Worm (Caenorhabditis elegans): Measurements from ENCODE around the gene ZK154.1.

DNA sequence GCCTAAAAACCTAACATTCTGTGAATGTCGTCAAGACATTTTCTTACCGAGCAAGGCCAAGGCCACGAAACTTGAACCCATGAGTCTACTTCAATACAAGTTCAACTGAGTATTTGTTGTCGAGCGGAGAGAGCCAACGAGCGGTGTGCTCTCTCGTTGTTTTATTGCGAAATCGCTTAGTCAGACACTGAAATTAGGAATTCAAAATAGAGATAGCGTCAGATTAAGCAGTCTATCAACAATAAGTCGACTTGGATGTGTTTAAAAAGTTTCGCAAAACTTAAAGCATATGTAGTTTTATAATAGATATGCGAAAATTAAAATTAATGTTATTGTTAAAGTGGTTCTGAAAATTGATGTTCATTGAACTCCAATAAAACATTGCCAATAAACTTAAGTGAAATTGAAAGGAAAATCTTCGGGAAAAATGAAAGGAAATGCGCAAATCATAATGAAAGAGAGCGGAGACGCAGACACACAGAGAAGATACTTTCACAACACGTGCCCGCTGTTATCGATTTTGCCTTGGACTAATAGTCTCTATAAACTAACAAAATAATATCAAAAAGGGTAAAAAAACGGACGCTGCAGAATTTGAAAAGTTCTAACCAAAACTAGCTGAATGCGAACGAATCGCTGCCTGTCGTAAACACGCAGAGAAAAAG lies 14.1 kb downstream of the ZK154.1 start, which contains the start of gene ZK154.6:
- TF ChIP-seq nhr-237 (tag; optimal IDR thresholded peaks at IDR 0.05) (no peak), pqm-1 (tag; optimal IDR thresholded peaks at IDR 0.05) (no peak), egl-27 (tag; optimal IDR thresholded peaks at IDR 0.05) (no peak), nhr-12 (tag; optimal IDR thresholded peaks at IDR 0.05) (no peak), unc-62 (GFP tag; optimal IDR thresholded peaks at IDR 0.05) (no peak)
